Fruit fly (Drosophila melanogaster): ENCODE data around the gene tgo.

dm6 chr3R:9056409-9057031, 36.7 kb upstream of the tgo start:
- TF ChIP-seq Dll (optimal IDR thresholded peaks at IDR 0.05): peak; percentile 75
- no peak for TF ChIP-seq EcR (GFP tag; optimal IDR thresholded peaks at IDR 0.05)
- TF ChIP-seq psq (optimal IDR thresholded peaks at IDR 0.05): no peak

All from whole organism.